Worm (Caenorhabditis elegans) whole organism, L4 larva: ENCODE measurements around the gene ehn-3.

Experiments
- D1046.2 ChIP-seq: fragments of 200-800 bp; sonication (Bioruptor generic); IDR thresholded peaks from 2 replicates; pipeline ENCODE4 v1.3.6; 2022; ENCODE audit warnings: missing genetic modification characterization, missing compliant biosample characterization
- F49E8.2 ChIP-seq: sonication (generic microtip); optimal IDR thresholded peaks from 2 replicates; lab custom pipeline; 2016; ENCODE audit warnings: missing compliant biosample characterization, mild to moderate bottlenecking, missing genetic modification characterization, borderline replicate concordance
- R02D3.7 ChIP-seq: fragments of 150-350 bp; sonication (generic microtip); optimal IDR thresholded peaks from 3 replicates; lab custom pipeline; 2014; ENCODE audit warnings: missing biosample characterization, missing genetic modification characterization
- T26A8.4 ChIP-seq: fragments of 200-800 bp; sonication (Bioruptor generic); IDR thresholded peaks from 2 replicates; pipeline ENCODE4 v1.3.6; 2022; ENCODE audit warnings: missing genetic modification characterization, missing compliant biosample characterization
- Y105C5A.15 ChIP-seq: fragments of 200-800 bp; sonication (Bioruptor generic); IDR thresholded peaks from 2 replicates; pipeline ENCODE4 v1.3.6; 2022; ENCODE audit warnings: missing genetic modification characterization, missing compliant biosample characterization
- aha-1 ChIP-seq: fragments of 150-350 bp; peaks from one replicate; lab custom pipeline; 2014; ENCODE audit warnings: missing biosample characterization, missing genetic modification characterization
- ceh-20 ChIP-seq: fragments of 200-800 bp; sonication (Bioruptor generic); IDR thresholded peaks from 2 replicates; pipeline ENCODE4 v1.3.6; 2022; ENCODE audit warnings: missing genetic modification reagents, missing genetic modification characterization, missing compliant biosample characterization
- ceh-82 ChIP-seq: sonication (generic microtip); optimal IDR thresholded peaks from 2 replicates; lab custom pipeline; 2017; ENCODE audit warnings: missing biosample characterization, missing genetic modification characterization
- ces-1 ChIP-seq: fragments of 150-350 bp; sonication (generic microtip); optimal IDR thresholded peaks from 4 replicates; lab custom pipeline; 2014; ENCODE audit warnings: missing biosample characterization, missing genetic modification reagents, missing genetic modification characterization
- ctbp-1 ChIP-seq: fragments of 200-800 bp; sonication (Bioruptor generic); IDR thresholded peaks from 2 replicates; pipeline ENCODE4 v1.3.6; 2022; ENCODE audit warnings: missing genetic modification reagents, missing genetic modification characterization, missing compliant biosample characterization
- daf-16 ChIP-seq, 3 experiments: sonication (generic microtip); optimal IDR thresholded peaks; 2 replicates each; lab custom pipeline; 2016 to 2017; ENCODE audit warnings: missing genetic modification characterization in 3 of 3, missing genetic modification reagents in 3 of 3, mild to moderate bottlenecking in 2 of 3, missing compliant biosample characterization in 2 of 3, missing biosample characterization in 1 of 3, moderate library complexity in 1 of 3
- dmd-6 ChIP-seq: fragments of 200-800 bp; sonication (Bioruptor generic); IDR thresholded peaks from 2 replicates; pipeline ENCODE4 v1.3.6; 2022; ENCODE audit warnings: missing genetic modification reagents, missing genetic modification characterization, missing compliant biosample characterization
- duxl-1 ChIP-seq: sonication (generic microtip); optimal IDR thresholded peaks from 2 replicates; lab custom pipeline; 2016; ENCODE audit warnings: mild to moderate bottlenecking, missing genetic modification characterization, moderate library complexity, missing compliant biosample characterization; ENCODE audit not compliant: poor library complexity
- dve-1 ChIP-seq: sonication (generic microtip); optimal IDR thresholded peaks from 2 replicates; lab custom pipeline; 2017; ENCODE audit warnings: antibody characterized with exemption, mild to moderate bottlenecking, missing genetic modification characterization, missing compliant biosample characterization; ENCODE audit not compliant: insufficient read depth
- egl-43 ChIP-seq: fragments of 200-800 bp; sonication (Bioruptor generic); IDR thresholded peaks from 2 replicates; pipeline ENCODE4 v1.3.6; 2022; ENCODE audit warnings: missing genetic modification reagents, missing genetic modification characterization, missing compliant biosample characterization
- fkh-10 ChIP-seq: fragments of 150-350 bp; optimal IDR thresholded peaks from 2 replicates; lab custom pipeline; 2014; ENCODE audit warnings: missing biosample characterization, missing genetic modification reagents, missing genetic modification characterization
- gei-8 ChIP-seq: fragments of 200-800 bp; sonication (Bioruptor generic); optimal IDR thresholded peaks from 2 replicates; lab custom pipeline; 2018; ENCODE audit warnings: mild to moderate bottlenecking, missing genetic modification characterization, missing compliant biosample characterization
- hlh-11 ChIP-seq: fragments of 200-800 bp; sonication (Bioruptor generic); optimal IDR thresholded peaks from 2 replicates; lab custom pipeline; 2018; ENCODE audit warnings: mild to moderate bottlenecking, missing genetic modification characterization, missing compliant biosample characterization
- hlh-30 ChIP-seq: sonication (generic microtip); optimal IDR thresholded peaks from 2 replicates; lab custom pipeline; 2017; ENCODE audit warnings: antibody characterized with exemption, mild to moderate bottlenecking, missing genetic modification characterization, missing compliant biosample characterization; ENCODE audit not compliant: insufficient read depth
- jun-1 ChIP-seq: fragments of 150-350 bp; optimal IDR thresholded peaks from 2 replicates; lab custom pipeline; 2014; ENCODE audit warnings: missing biosample characterization, missing genetic modification reagents, missing genetic modification characterization
- lim-7 ChIP-seq: fragments of 200-800 bp; sonication (Bioruptor generic); IDR thresholded peaks from 2 replicates; pipeline ENCODE4 v1.3.6; 2022; ENCODE audit warnings: missing genetic modification characterization, missing compliant biosample characterization
- lin-1 ChIP-seq: fragments of 200-800 bp; sonication (Bioruptor generic); IDR thresholded peaks from 2 replicates; pipeline ENCODE4 v1.3.6; 2022; ENCODE audit warnings: missing genetic modification reagents, missing genetic modification characterization, missing compliant biosample characterization
- lin-29 ChIP-seq: fragments of 200-800 bp; sonication (Bioruptor generic); IDR thresholded peaks from 2 replicates; pipeline ENCODE4 v1.3.6; 2022; ENCODE audit warnings: missing genetic modification reagents, missing genetic modification characterization, missing compliant biosample characterization
- mdl-1 ChIP-seq, 2 experiments: fragments of 150-350 bp in 1 of 2; sonication (generic microtip) in 1 of 2; optimal IDR thresholded peaks; 2 replicates each; lab custom pipeline; 2014 to 2017; ENCODE audit warnings: missing biosample characterization in 2 of 2, missing genetic modification characterization in 2 of 2
- mdt-29 ChIP-seq: fragments of 200-800 bp; sonication (Bioruptor generic); IDR thresholded peaks from 2 replicates; pipeline ENCODE4 v1.3.6; 2022; ENCODE audit warnings: missing genetic modification reagents, missing genetic modification characterization, missing compliant biosample characterization
- mep-1 ChIP-seq: fragments of 150-350 bp; sonication (generic microtip); optimal IDR thresholded peaks from 3 replicates; lab custom pipeline; 2014; ENCODE audit warnings: missing biosample characterization, missing genetic modification characterization
- mes-2 ChIP-seq: sonication (generic microtip); optimal IDR thresholded peaks from 2 replicates; lab custom pipeline; 2016; ENCODE audit warnings: missing genotype, mild to moderate bottlenecking, missing genetic modification characterization, missing compliant biosample characterization; ENCODE audit not compliant: poor library complexity, severe bottlenecking
- nhr-102 ChIP-seq: sonication (generic microtip); optimal IDR thresholded peaks from 2 replicates; lab custom pipeline; 2016; ENCODE audit warnings: mild to moderate bottlenecking, missing genetic modification characterization, moderate library complexity, missing compliant biosample characterization
- nhr-28 ChIP-seq: fragments of 150-350 bp; optimal IDR thresholded peaks from 2 replicates; lab custom pipeline; 2014; ENCODE audit warnings: missing biosample characterization, missing genetic modification characterization
- nhr-6 ChIP-seq: fragments of 150-350 bp; optimal IDR thresholded peaks from 2 replicates; lab custom pipeline; 2014; ENCODE audit warnings: missing biosample characterization, missing genetic modification characterization
- nhr-76 ChIP-seq: fragments of 150-350 bp; optimal IDR thresholded peaks from 2 replicates; lab custom pipeline; 2014; ENCODE audit warnings: missing biosample characterization, missing genetic modification characterization
- nhr-77 ChIP-seq: fragments of 150-350 bp; optimal IDR thresholded peaks from 2 replicates; lab custom pipeline; 2014; ENCODE audit warnings: missing biosample characterization, missing genetic modification characterization
- php-3 ChIP-seq: fragments of 200-800 bp; sonication (Bioruptor generic); IDR thresholded peaks from 2 replicates; pipeline ENCODE4 v1.3.6; 2022; ENCODE audit warnings: missing genetic modification reagents, missing genetic modification characterization, missing compliant biosample characterization
- pqm-1 ChIP-seq: sonication (generic microtip); optimal IDR thresholded peaks from 2 replicates; lab custom pipeline; 2017; ENCODE audit warnings: missing biosample characterization, missing genetic modification characterization
- tra-1 ChIP-seq: fragments of 200-800 bp; sonication (Bioruptor generic); IDR thresholded peaks from 2 replicates; pipeline ENCODE4 v1.3.6; 2022; ENCODE audit warnings: missing genetic modification reagents, missing genetic modification characterization, missing compliant biosample characterization
- unc-62 ChIP-seq, 3 experiments: fragments of 150-350 bp in 1 of 3; sonication (generic microtip); optimal IDR thresholded peaks in 2 of 3; peaks in 1 of 3; 1 replicate in 1 of 3; 2 replicates in 2 of 3; lab custom pipeline; 2014 to 2017; ENCODE audit warnings: missing biosample characterization in 3 of 3, missing genetic modification characterization in 3 of 3, missing genetic modification reagents in 3 of 3, missing genotype in 1 of 3

ehn-3 gene

ce11 chrIV:5380140-5380539, 38.9 kb downstream of the ehn-3 start:
- no peak for TF ChIP-seq lin-29
- no peak for TF ChIP-seq daf-16 (GFP tag; optimal IDR thresholded peaks at IDR 0.05; lab: Kevin White, UChicago)
- TF ChIP-seq daf-16 (tag; optimal IDR thresholded peaks at IDR 0.05; lab: Kevin White, UChicago) = peak; percentile 65
- no peak for TF ChIP-seq R02D3.7 (tag; lab: Kevin White, UChicago)
- peak; percentile 70 for TF ChIP-seq dve-1
- no peak for TF ChIP-seq aha-1 (tag; lab: Kevin White, UChicago)
- no peak for TF ChIP-seq T26A8.4
- TF ChIP-seq hlh-11 = peak; percentile 14
- TF ChIP-seq dmd-6 (GFP tag; lab: Robert Waterston, UW) = peak; percentile 77
- TF ChIP-seq php-3 = 0 out of 2 replicates have a peak, but pooled peaks have one; percentile 16
- TF ChIP-seq nhr-28 = peak; percentile 53
- peak; percentile 61; the same call in 1 of the 2 replicates for TF ChIP-seq tra-1 (GFP tag; lab: Robert Waterston, UW)

- TF ChIP-seq daf-16 (GFP tag; optimal IDR thresholded peaks at IDR 0.05; lab: Kevin White, UChicago) (no peak), daf-16 (tag; optimal IDR thresholded peaks at IDR 0.05; lab: Kevin White, UChicago) (peak; percentile 75), pqm-1 (tag; lab: Kevin White, UChicago) (peak; percentile 37), fkh-10 (GFP tag; lab: Kevin White, UChicago) (no peak), dve-1 (peak; percentile 35), ceh-20 (GFP tag; lab: Robert Waterston, UW) (no peak), dmd-6 (GFP tag; lab: Robert Waterston, UW) (peak; percentile 53), nhr-28 (peak; percentile 45), aha-1 (tag; lab: Kevin White, UChicago) (peak; percentile 48), hlh-30 (tag; lab: Kevin White, UChicago) (peak; percentile 25), hlh-11 (peak; percentile 63), nhr-76 (tag; lab: Kevin White, UChicago) (no peak)
- TF ChIP-seq, all 104 proteins: peak for 8
Measured at ce11 chrIV:5377062-5377461, 42.0 kb downstream of the ehn-3 start, which contains the start of gene elo-5. elo-5 (minus strand) TSS chrIV:5377117.

- TF ChIP-seq lim-7 = peak; percentile 14; the same call in 1 of the 2 replicates
- peak; percentile 60; the same call in 1 of the 2 replicates for TF ChIP-seq Y105C5A.15 (GFP tag; lab: Robert Waterston, UW)
- TF ChIP-seq ctbp-1 (GFP tag; lab: Robert Waterston, UW) = no peak
- no peak for TF ChIP-seq daf-16 (GFP tag; optimal IDR thresholded peaks at IDR 0.05; lab: Kevin White, UChicago)
- peak; percentile 4 for TF ChIP-seq daf-16 (tag; optimal IDR thresholded peaks at IDR 0.05; lab: Kevin White, UChicago)
- TF ChIP-seq tra-1 (GFP tag; lab: Robert Waterston, UW) = peak; percentile 18; the same call in 1 of the 2 replicates
- no peak for TF ChIP-seq mdt-29 (GFP tag; lab: Robert Waterston, UW)
- TF ChIP-seq mdl-1 (tag; optimal IDR thresholded peaks at IDR 0.05; lab: Kevin White, UChicago) = no peak
- TF ChIP-seq D1046.2 (GFP tag; lab: Robert Waterston, UW) = peak; percentile 25; the same call in 1 of the 2 replicates
- TF ChIP-seq ceh-82 (tag; lab: Kevin White, UChicago) = no peak
- TF ChIP-seq jun-1 = no peak
- peak; percentile 57 for TF ChIP-seq gei-8 (GFP tag; lab: Kevin White, UChicago)
- no peak for TF ChIP-seq nhr-102 (tag; lab: Kevin White, UChicago)
- TF ChIP-seq mes-2 = no peak
- peak; percentile 31 for TF ChIP-seq duxl-1 (tag; lab: Kevin White, UChicago)
- TF ChIP-seq aha-1 (tag; lab: Kevin White, UChicago) = peak; percentile 53
- TF ChIP-seq, all 104 proteins: peak for 8
Measured at ce11 chrIV:5374946-5375345, 44.1 kb downstream of the ehn-3 start.

ce11 chrIV:5374321-5374720, 44.7 kb downstream of the ehn-3 start:
- TF ChIP-seq F49E8.2 (tag; lab: Kevin White, UChicago) (no peak), ces-1 (no peak), mep-1 (tag; lab: Kevin White, UChicago) (peak; percentile 44), lin-1 (GFP tag; lab: Robert Waterston, UW) (no peak), egl-43 (GFP tag; lab: Robert Waterston, UW) (no peak), daf-16 (GFP tag; optimal IDR thresholded peaks at IDR 0.05; lab: Kevin White, UChicago) (no peak), daf-16 (tag; optimal IDR thresholded peaks at IDR 0.05; lab: Kevin White, UChicago) (peak; percentile 61), nhr-6 (tag; lab: Kevin White, UChicago) (no peak), unc-62 (GFP tag; optimal IDR thresholded peaks at IDR 0.05 in 1 of 2; lab: Kevin White, UChicago) (peak in 1 of 2 experiments; percentile 51), unc-62 (tag; optimal IDR thresholded peaks at IDR 0.05; lab: Kevin White, UChicago) (no peak), dve-1 (peak; percentile 36), php-3 (peak; percentile 5; the same call in 1 of the 2 replicates), nhr-76 (tag; lab: Kevin White, UChicago) (no peak), pqm-1 (tag; lab: Kevin White, UChicago) (peak; percentile 8), nhr-28 (no peak), dmd-6 (GFP tag; lab: Robert Waterston, UW) (peak; percentile 37), nhr-77 (tag; lab: Kevin White, UChicago) (peak; percentile 14)
